Worm (Caenorhabditis elegans): ENCODE data around the gene nhr-185.

DNA sequence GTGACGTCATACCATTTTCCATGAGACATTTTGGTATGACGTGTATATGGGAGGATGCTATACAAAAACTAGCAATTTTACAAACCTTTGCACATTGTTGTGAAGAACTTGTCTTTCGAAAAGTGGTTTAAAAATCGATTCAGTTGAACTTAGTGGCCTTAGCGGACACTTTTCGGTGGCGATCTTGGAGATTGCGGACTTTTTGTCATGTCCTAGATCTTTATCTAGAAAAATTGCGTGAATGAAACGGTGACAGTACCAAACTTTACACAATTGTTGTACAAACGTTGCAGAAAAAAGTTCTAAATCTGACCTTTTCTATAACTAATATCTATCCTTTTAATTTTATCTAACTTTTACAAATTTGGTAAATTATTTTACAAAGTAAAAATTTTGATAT is 18.1 kb upstream of the nhr-185 start:
- no peak for TF ChIP-seq ZK185.1 (tag; optimal IDR thresholded peaks at IDR 0.05; ENCODE audit: poor library complexity, severe bottlenecking)
- no peak for TF ChIP-seq ama-1 (optimal IDR thresholded peaks at IDR 0.05)
- no peak for TF ChIP-seq ama-1 (GFP tag; optimal IDR thresholded peaks at IDR 0.05)
- TF ChIP-seq F52B5.7 (tag; optimal IDR thresholded peaks at IDR 0.05): no peak
- TF ChIP-seq zim-3 (tag; optimal IDR thresholded peaks at IDR 0.05): no peak
- TF ChIP-seq snpc-4 (GFP tag; optimal IDR thresholded peaks at IDR 0.05): no peak
- no peak for TF ChIP-seq snpc-4 (tag; optimal IDR thresholded peaks at IDR 0.05)
- no peak for TF ChIP-seq F57A8.1 (GFP tag; optimal IDR thresholded peaks at IDR 0.05)
- no peak for TF ChIP-seq mxl-1 (tag; optimal IDR thresholded peaks at IDR 0.05)
- TF ChIP-seq unc-62 (GFP tag; optimal IDR thresholded peaks at IDR 0.05): no peak
- TF ChIP-seq rec-8 (tag; optimal IDR thresholded peaks at IDR 0.05): no peak
- TF ChIP-seq somi-1 (GFP tag; optimal IDR thresholded peaks at IDR 0.05): no peak
- TF ChIP-seq rcor-1 (GFP tag; IDR thresholded peaks at IDR 0.05): no peak
- no peak for TF ChIP-seq ztf-26 (tag; optimal IDR thresholded peaks at IDR 0.05)
- no peak for TF ChIP-seq sea-2 (GFP tag; IDR thresholded peaks at IDR 0.05)
